Worm (Caenorhabditis elegans): ENCODE results near the gene btb-17.

- TF ChIP-seq dao-5 (tag; optimal IDR thresholded peaks at IDR 0.05) (no peak), him-1 (tag; optimal IDR thresholded peaks at IDR 0.05) (no peak)
Measured at ce11 chrII:3340251-3340650, 45.0 kb downstream of the btb-17 start, which contains the start of gene F14D2.5.
